Worm (Caenorhabditis elegans) whole organism, midembryonic: ENCODE data around the gene ref-1.

ENCODE experiments used
- T22C8.4 ChIP-seq: fragments of 200-800 bp; sonication (Bioruptor generic); IDR thresholded peaks from 2 replicates; pipeline ENCODE4 v1.3.6; 2022; ENCODE audit warnings: missing genetic modification characterization, missing compliant biosample characterization
- cog-1 ChIP-seq: sonication (generic microtip); optimal IDR thresholded peaks from 2 replicates; lab custom pipeline; 2016; ENCODE audit warnings: missing genetic modification characterization, missing compliant biosample characterization
- flt-1 ChIP-seq: fragments of 200-800 bp; sonication (Bioruptor generic); IDR thresholded peaks from 2 replicates; pipeline ENCODE4 v1.3.6; 2022; ENCODE audit warnings: missing genetic modification characterization, missing compliant biosample characterization
- klf-2 ChIP-seq: fragments of 200-800 bp; sonication (Bioruptor generic); conservative IDR thresholded peaks from 2 replicates; pipeline ENCODE4 v1.3.6; 2022; ENCODE audit warnings: missing genetic modification reagents, missing genetic modification characterization, missing compliant biosample characterization
- med-1 ChIP-seq: sonication (generic microtip); optimal IDR thresholded peaks from 2 replicates; lab custom pipeline; 2017; ENCODE audit warnings: missing genetic modification characterization, mild to moderate bottlenecking, missing compliant biosample characterization, antibody characterized with exemption, missing genetic modification reagents; ENCODE audit not compliant: insufficient read depth
- ref-1 ChIP-seq: fragments of 200-800 bp; sonication (Bioruptor generic); conservative IDR thresholded peaks from 2 replicates; pipeline ENCODE4 v1.3.6; 2022; ENCODE audit warnings: missing genetic modification reagents, missing genetic modification characterization, missing compliant biosample characterization
- tab-1 ChIP-seq: fragments of 200-800 bp; sonication (Bioruptor generic); IDR thresholded peaks from 2 replicates; pipeline ENCODE4 v1.3.6; 2022; ENCODE audit warnings: missing genetic modification characterization, missing compliant biosample characterization
- ztf-23 ChIP-seq: fragments of 200-800 bp; sonication (Bioruptor generic); IDR thresholded peaks from 2 replicates; pipeline ENCODE4 v1.3.6; 2022; ENCODE audit warnings: missing genetic modification reagents, missing genetic modification characterization, missing compliant biosample characterization
- ztf-29 ChIP-seq: fragments of 200-800 bp; sonication (Bioruptor generic); IDR thresholded peaks from 2 replicates; pipeline ENCODE4 v1.3.6; 2022; ENCODE audit warnings: missing genetic modification reagents, missing genetic modification characterization, missing compliant biosample characterization

ref-1 gene

DNA sequence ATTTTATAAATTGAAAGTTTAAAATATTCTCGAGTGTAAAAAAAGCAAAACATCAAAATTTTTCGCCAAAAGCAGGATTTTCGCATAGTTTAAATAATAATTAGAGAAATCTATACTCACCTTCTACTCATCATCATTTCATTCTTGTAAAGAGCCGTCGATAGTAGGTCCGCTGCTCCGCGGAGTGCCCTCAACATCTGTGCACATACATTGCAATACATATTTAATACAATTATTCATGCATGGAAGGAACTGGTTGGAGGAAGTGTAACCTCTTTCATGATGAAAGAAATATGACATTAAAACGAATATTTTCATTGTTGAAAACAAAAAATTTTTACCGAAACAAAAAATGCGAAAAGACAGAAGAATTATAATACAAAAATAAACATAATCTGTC lies 24.0 kb downstream of the ref-1 start, which contains the start of gene mrps-14:
Gene mrps-14, minus strand, starts transcription at position 197 of the 400 bp plus-strand sequence.
- TF ChIP-seq klf-2 (GFP tag; lab: Robert Waterston, UW) (no peak), med-1 (no peak), ztf-29 (GFP tag; lab: Robert Waterston, UW) (no peak), ztf-23 (GFP tag; lab: Robert Waterston, UW) (no peak), cog-1 (no peak), T22C8.4 (GFP tag; lab: Robert Waterston, UW) (no peak), flt-1 (GFP tag; lab: Robert Waterston, UW) (no peak), ref-1 (no peak), tab-1 (no peak)

DNA sequence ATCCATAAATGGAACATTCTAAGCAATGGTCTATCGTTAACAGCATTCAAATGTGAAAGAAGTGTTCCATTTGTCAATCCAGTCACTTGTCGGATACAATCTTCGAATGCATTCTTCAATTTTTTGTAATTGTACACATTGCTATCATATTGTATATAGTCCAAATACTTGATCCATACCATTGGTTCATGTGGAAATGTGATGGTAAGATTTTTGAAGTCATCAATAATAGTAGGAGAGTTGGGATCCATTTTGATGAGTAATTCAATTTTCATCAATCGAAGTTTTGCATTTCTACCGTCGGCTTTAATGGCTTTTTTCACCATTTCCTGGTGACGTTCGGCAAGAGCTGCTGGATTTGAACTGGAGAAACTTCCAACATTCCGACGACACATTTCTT lies 27.3 kb downstream of the ref-1 start:
- TF ChIP-seq ref-1 = no peak
- TF ChIP-seq ztf-23 (GFP tag; lab: Robert Waterston, UW) = no peak
- TF ChIP-seq flt-1 (GFP tag; lab: Robert Waterston, UW) = no peak
- TF ChIP-seq cog-1 = no peak
- TF ChIP-seq ztf-29 (GFP tag; lab: Robert Waterston, UW) = no peak
- no peak for TF ChIP-seq tab-1
- TF ChIP-seq med-1 = no peak
- TF ChIP-seq klf-2 (GFP tag; lab: Robert Waterston, UW) = no peak
- TF ChIP-seq T22C8.4 (GFP tag; lab: Robert Waterston, UW) = no peak

DNA sequence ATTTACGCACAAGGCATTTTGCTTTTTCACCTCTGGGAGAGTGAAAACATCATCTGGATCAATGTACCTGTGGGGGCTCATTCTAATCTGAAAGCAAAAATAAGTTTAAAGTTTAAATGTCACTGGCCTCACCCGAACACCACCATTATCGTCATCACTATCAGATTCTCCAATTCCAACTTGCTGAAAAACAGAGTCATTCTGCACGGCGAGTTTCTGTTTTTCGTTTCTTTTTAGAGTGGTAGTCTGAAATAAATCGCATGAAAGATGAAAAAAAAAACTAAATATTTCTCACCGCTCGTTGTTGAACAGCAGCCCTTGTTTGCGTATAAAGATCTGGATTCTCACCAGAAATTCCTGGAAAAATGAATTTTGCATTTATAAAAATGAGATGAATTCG lies 28.9 kb downstream of the ref-1 start:
- TF ChIP-seq klf-2 (GFP tag; lab: Robert Waterston, UW) = no peak
- TF ChIP-seq T22C8.4 (GFP tag; lab: Robert Waterston, UW) = no peak

DNA sequence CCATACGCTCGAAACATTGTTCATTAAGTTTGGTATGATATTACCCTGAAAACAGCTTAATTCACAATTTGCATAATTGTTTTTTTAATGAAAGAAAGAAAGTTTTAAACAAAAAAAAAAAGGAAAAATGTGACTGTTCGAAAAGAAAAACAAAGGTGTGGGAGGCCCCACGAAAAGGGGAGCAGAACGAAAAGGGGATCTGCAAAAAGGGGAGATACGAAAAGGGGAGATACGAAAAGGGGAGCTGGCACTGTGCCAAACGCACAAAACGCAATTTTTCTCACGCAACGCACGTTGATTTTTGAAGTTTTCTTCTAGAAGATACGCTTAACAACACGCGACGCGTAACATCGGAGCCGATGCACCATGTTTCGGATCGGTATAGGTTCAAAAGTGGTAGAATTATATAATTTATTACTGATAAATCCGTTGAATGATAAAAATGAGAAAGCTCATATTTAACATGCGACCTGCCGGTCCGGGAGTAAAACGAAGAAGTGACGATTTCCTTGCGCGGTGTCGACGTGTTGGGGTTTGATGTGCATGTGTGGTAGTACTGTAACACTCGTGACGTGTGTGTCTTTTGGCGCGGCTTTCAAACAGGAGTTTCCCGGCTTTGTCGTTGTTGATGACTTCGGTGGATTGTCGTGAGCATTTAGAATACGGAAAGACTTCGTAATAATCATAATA lies 29.5 kb downstream of the ref-1 start, which contains the start of gene nrde-2:
Gene nrde-2, minus strand, starts transcription at position 45 of the 690 bp plus-strand sequence.
- TF ChIP-seq flt-1 (GFP tag; lab: Robert Waterston, UW) (peak; percentile 80), ref-1 (peak; percentile 41; the same call in 1 of the 2 replicates), ztf-23 (GFP tag; lab: Robert Waterston, UW) (peak; percentile 87), klf-2 (GFP tag; lab: Robert Waterston, UW) (peak; percentile 64; the same call in 1 of the 2 replicates)

DNA sequence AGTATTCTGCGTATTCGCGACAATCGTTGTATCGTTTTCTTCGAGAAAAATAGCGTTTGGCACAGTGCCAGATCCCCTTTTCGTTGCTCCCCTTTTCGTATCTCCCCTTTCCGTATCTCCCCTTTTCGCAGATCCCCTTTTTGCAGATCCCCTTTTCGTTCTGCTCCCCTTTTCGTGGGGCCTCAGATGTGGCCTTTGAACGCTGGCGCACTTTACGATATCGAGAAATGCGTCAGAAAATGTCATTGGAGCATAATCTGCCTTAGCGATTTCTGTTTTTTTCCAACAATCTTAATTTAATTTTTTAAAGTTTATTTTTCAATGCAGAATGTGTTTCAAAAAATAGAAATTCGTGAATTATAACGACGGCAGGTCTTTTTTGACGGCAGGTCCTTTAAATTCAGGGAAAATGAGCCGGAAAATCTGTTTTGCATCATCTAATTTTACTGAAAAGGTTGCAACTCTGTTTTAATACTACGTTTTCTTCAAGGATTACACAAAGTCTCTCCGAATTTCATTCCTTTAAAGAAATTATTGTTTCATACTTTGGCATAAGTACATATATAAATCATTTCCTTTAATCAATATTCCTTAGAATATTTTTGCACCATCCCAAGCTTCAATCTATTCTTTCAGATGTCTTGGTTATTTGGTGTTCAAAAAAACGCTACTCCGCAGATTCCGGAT lies 30.2 kb downstream of the ref-1 start, which contains the start of gene atad-3:
Gene atad-3, plus strand, starts transcription at position 637 of the 687 bp plus-strand sequence.
- TF ChIP-seq klf-2 (GFP tag; lab: Robert Waterston, UW) = peak; percentile 96
- peak; percentile 79 for TF ChIP-seq ref-1
- TF ChIP-seq tab-1 = peak; percentile 88
- peak; percentile 85; the same call in 1 of the 2 replicates for TF ChIP-seq T22C8.4 (GFP tag; lab: Robert Waterston, UW)
- peak; percentile 95 for TF ChIP-seq flt-1 (GFP tag; lab: Robert Waterston, UW)
- peak; percentile 90 for TF ChIP-seq ztf-29 (GFP tag; lab: Robert Waterston, UW)
- TF ChIP-seq cog-1 = peak; percentile 82
- TF ChIP-seq med-1 = no peak
- TF ChIP-seq ztf-23 (GFP tag; lab: Robert Waterston, UW) = peak; percentile 97

DNA sequence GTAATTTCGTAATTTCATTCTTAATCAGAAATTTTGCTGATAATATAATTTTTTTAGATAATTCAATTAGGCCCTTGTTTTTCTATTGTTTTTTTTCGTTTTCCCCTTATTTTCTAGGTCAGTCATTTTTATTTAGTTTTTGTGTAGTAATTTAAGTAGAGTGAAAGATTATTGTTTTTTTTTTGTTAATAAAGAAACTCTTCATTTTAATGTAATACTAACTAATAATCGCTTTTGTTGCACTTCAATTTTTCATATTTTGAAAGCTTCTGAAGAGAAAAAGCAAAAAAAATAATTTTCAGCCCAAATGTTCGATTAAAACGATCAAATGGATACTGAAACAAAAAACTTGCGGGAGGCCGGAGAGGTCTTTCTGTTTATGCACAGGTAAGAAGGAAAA lies 32.7 kb downstream of the ref-1 start, which contains the start of gene F54B3.1:
Gene F54B3.1, plus strand, starts transcription at position 301 of the 400 bp plus-strand sequence.
- TF ChIP-seq cog-1 = no peak
- TF ChIP-seq ztf-29 (GFP tag; lab: Robert Waterston, UW) = no peak
- no peak for TF ChIP-seq flt-1 (GFP tag; lab: Robert Waterston, UW)
- TF ChIP-seq med-1 = no peak
- TF ChIP-seq klf-2 (GFP tag; lab: Robert Waterston, UW) = no peak
- no peak for TF ChIP-seq ref-1
- TF ChIP-seq ztf-23 (GFP tag; lab: Robert Waterston, UW) = no peak

DNA sequence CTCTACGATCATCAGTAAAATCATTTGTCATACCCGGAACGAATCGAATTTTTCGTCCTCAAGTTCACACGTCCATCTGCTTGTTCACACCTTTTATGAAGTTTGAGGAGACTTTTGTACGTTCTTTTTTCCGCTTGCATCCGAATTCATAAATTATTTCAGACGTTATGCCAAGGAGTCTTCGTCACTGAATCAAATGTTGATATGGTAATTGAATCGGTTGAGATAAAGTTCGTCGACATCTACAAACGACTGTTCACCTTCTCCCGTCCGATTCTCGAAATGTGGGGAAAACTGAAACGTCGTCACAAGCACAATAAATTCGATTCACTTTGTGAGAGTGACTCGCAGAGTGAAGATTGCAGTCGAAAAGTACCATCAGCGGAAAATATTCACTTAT lies 33.8 kb downstream of the ref-1 start:
- TF ChIP-seq cog-1 = no peak

DNA sequence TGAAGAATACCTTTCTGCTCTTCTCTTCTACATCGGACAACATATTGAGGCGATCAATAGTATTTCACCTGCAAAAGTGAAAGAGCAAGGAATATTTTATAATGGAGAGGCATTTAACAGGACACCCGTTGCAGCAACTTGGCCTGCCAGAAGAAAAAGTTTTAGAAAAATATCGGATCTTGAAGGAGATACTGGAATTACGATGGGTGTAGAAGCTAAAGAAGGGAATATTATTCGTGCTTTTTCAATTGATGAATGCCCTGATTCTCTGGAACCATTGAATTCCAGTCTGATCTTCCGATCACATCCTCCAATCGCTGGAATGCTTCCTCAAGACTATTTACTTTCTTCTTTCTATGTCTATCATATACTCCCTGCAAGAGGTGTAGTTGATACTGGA lies 43.0 kb downstream of the ref-1 start:
- TF ChIP-seq med-1 (no peak), flt-1 (GFP tag; lab: Robert Waterston, UW) (no peak), tab-1 (no peak), T22C8.4 (GFP tag; lab: Robert Waterston, UW) (no peak), ztf-23 (GFP tag; lab: Robert Waterston, UW) (no peak), cog-1 (no peak), ztf-29 (GFP tag; lab: Robert Waterston, UW) (no peak), ref-1 (no peak), klf-2 (GFP tag; lab: Robert Waterston, UW) (no peak)
